Worm (Caenorhabditis elegans): Measurements from ENCODE around the gene pat-6.

ce11 chrIV:244843-245242, 19.2 kb downstream of the pat-6 start, which contains the start of gene aass-1:
- TF ChIP-seq lin-11 (tag; optimal IDR thresholded peaks at IDR 0.05) (no peak), ama-1 (optimal IDR thresholded peaks at IDR 0.05) (no peak), ceh-14 (tag; optimal IDR thresholded peaks at IDR 0.05) (no peak), pqm-1 (tag; optimal IDR thresholded peaks at IDR 0.05) (no peak), fkh-6 (tag; optimal IDR thresholded peaks at IDR 0.05) (no peak), nfya-1 (tag; optimal IDR thresholded peaks at IDR 0.05) (no peak)
